Worm (Caenorhabditis elegans) whole organism, mixed stage, embryonic: Measurements from ENCODE around the gene hsp-43.

Source experiments
- bed-3 ChIP-seq: fragments of 200-800 bp; sonication (Bioruptor generic); optimal IDR thresholded peaks from 3 replicates; lab custom pipeline; 2018; ENCODE audit warnings: mild to moderate bottlenecking, missing genetic modification characterization, moderate library complexity, missing compliant biosample characterization
- ceh-83 ChIP-seq: fragments of 200-800 bp; sonication (Bioruptor generic); optimal IDR thresholded peaks from 2 replicates; lab custom pipeline; 2018; ENCODE audit warnings: mild to moderate bottlenecking, missing genetic modification characterization, missing compliant biosample characterization
- elt-3 ChIP-seq: fragments of 150-350 bp; optimal IDR thresholded peaks from 2 replicates; lab custom pipeline; 2014; ENCODE audit warnings: missing biosample characterization, missing genetic modification characterization
- mep-1 ChIP-seq: fragments of 150-350 bp; optimal IDR thresholded peaks from 2 replicates; lab custom pipeline; 2017; ENCODE audit warnings: missing biosample characterization, missing genetic modification reagents, missing genetic modification characterization, inconsistent platforms
- nhr-12 ChIP-seq: fragments of 150-350 bp; optimal IDR thresholded peaks from 2 replicates; lab custom pipeline; 2014; ENCODE audit warnings: missing biosample characterization, missing genetic modification characterization
- nhr-237 ChIP-seq: fragments of 150-350 bp; optimal IDR thresholded peaks from 2 replicates; lab custom pipeline; 2014; ENCODE audit warnings: missing biosample characterization, missing genetic modification characterization
- nhr-76 ChIP-seq: sonication (generic microtip); optimal IDR thresholded peaks from 2 replicates; lab custom pipeline; 2017; ENCODE audit warnings: missing biosample characterization, missing genetic modification characterization
- snpc-4 ChIP-seq: fragments of 150-350 bp; optimal IDR thresholded peaks from 2 replicates; lab custom pipeline; 2014; ENCODE audit warnings: missing biosample characterization, missing genetic modification characterization
- unc-39 ChIP-seq: fragments of 150-350 bp; optimal IDR thresholded peaks from 2 replicates; lab custom pipeline; 2014; ENCODE audit warnings: missing biosample characterization, missing genetic modification characterization
- unc-62 ChIP-seq: fragments of 150-350 bp; optimal IDR thresholded peaks from 2 replicates; lab custom pipeline; 2014; ENCODE audit warnings: missing biosample characterization, missing genetic modification reagents, missing genetic modification characterization

DNA sequence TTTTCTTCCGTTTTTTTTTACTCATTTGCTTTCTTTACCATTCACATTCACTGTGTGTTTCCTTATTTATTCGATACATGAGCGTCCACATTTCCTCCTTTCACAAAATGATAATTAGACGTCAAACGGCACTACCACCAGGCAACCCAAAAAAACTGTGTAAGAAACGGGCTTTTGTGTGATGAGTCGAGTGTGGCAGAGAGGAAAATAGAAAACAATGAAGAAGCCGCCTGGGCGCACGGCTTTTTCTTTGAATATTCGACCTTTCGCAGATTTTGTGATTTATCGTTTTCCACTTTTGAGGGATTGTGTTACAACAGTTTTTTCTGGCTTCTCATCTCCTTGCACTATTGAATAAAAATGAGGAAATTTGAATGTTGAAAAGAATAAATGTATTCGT, 43.0 kb upstream of the hsp-43 start:
- no peak for TF ChIP-seq unc-39 (tag; lab: Kevin White, UChicago)
- TF ChIP-seq nhr-76 (tag; lab: Kevin White, UChicago), result no peak
- no peak for TF ChIP-seq elt-3 (tag; lab: Kevin White, UChicago)
- no peak for TF ChIP-seq nhr-12 (tag; lab: Kevin White, UChicago)
- TF ChIP-seq unc-62, result no peak
- no peak for TF ChIP-seq bed-3
- no peak for TF ChIP-seq nhr-237 (tag; lab: Kevin White, UChicago)
- no peak for TF ChIP-seq ceh-83 (GFP tag; lab: Kevin White, UChicago)
- no peak for TF ChIP-seq mep-1
- no peak for TF ChIP-seq snpc-4 (tag; lab: Kevin White, UChicago)
